Fruit fly (Drosophila melanogaster): ENCODE results near the gene CG12986.

The CG12986 gene

DNA sequence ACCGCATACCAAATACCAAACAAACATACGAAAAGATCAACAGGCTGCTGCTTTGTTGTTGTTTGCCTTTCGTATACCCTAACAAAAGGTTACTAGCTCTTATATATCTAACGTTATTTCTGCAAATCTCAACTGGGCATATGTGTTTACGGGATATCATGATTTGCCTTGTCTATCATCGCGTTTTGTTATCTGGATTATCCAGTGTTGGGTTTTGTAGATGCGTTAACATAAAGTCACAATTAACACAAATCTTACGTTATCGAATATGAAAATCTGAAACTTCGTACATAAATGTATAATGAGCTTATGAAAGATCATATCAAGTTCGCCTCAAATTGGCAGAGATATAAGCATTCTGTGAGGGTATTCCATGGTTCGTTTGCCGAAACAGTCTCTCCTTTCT is 10.7 kb upstream of the CG12986 start (continued):
- peak; percentile 6 for TF ChIP-seq trem (tag; optimal IDR thresholded peaks at IDR 0.05)
- TF ChIP-seq lbe (GFP tag; optimal IDR thresholded peaks at IDR 0.05) = no peak
- TF ChIP-seq bsh (GFP tag; optimal IDR thresholded peaks at IDR 0.05) = no peak
- TF ChIP-seq HHEX (GFP tag; optimal IDR thresholded peaks at IDR 0.05) = no peak
- peak; percentile 0 for TF ChIP-seq shn (GFP tag; optimal IDR thresholded peaks at IDR 0.05)
- no peak for TF ChIP-seq insv (GFP tag; optimal IDR thresholded peaks at IDR 0.05)
- TF ChIP-seq Spps (tag; optimal IDR thresholded peaks at IDR 0.05) = no peak
- TF ChIP-seq CG11695 (GFP tag; IDR thresholded peaks at IDR 0.05) = no peak
- peak; percentile 45 for TF ChIP-seq CG2712 (tag; optimal IDR thresholded peaks at IDR 0.05)
- no peak for TF ChIP-seq CG10565 (GFP tag; optimal IDR thresholded peaks at IDR 0.05)
- peak; percentile 35 for TF ChIP-seq nmo (GFP tag; optimal IDR thresholded peaks at IDR 0.05)
- no peak for TF ChIP-seq CG11093 (GFP tag; IDR thresholded peaks at IDR 0.05)
- TF ChIP-seq CG16813 (GFP tag; IDR thresholded peaks at IDR 0.05; ENCODE audit: partially characterized antibody) = no peak
- TF ChIP-seq Rfx (GFP tag; IDR thresholded peaks at IDR 0.05) = no peak
- TF ChIP-seq pum (GFP tag; optimal IDR thresholded peaks at IDR 0.05) = peak; percentile 34
- TF ChIP-seq CG4854 (GFP tag; optimal IDR thresholded peaks at IDR 0.05) = no peak
- TF ChIP-seq chinmo (GFP tag; IDR thresholded peaks at IDR 0.05; ENCODE audit: partially characterized antibody) = no peak
- no peak for TF ChIP-seq pita (GFP tag; optimal IDR thresholded peaks at IDR 0.05)
- no peak for TF ChIP-seq usp (GFP tag; optimal IDR thresholded peaks at IDR 0.05)
- TF ChIP-seq CG15696 (tag; optimal IDR thresholded peaks at IDR 0.05) = peak; percentile 64
- peak; percentile 43 for TF ChIP-seq CG13775 (GFP tag; optimal IDR thresholded peaks at IDR 0.05)
- TF ChIP-seq exex (tag; optimal IDR thresholded peaks at IDR 0.05) = no peak
- no peak for TF ChIP-seq kay (GFP tag; optimal IDR thresholded peaks at IDR 0.05)
- peak; percentile 61 for TF ChIP-seq CG18262 (tag; optimal IDR thresholded peaks at IDR 0.05)
- TF ChIP-seq CG2678 (tag; optimal IDR thresholded peaks at IDR 0.05) = peak; percentile 28
- TF ChIP-seq CG1602 (GFP tag; optimal IDR thresholded peaks at IDR 0.05) = no peak
- no peak for TF ChIP-seq croc (GFP tag; conservative IDR thresholded peaks at IDR 0.05)
- TF ChIP-seq CG4707 (GFP tag; optimal IDR thresholded peaks at IDR 0.05) = no peak
- TF ChIP-seq C15 (GFP tag; IDR thresholded peaks at IDR 0.05) = no peak
- no peak for TF ChIP-seq HLH54F (GFP tag; optimal IDR thresholded peaks at IDR 0.05)
- no peak for TF ChIP-seq ssp (GFP tag; IDR thresholded peaks at IDR 0.05)
- TF ChIP-seq Dp (GFP tag; optimal IDR thresholded peaks at IDR 0.05) = no peak
- no peak for TF ChIP-seq vvl (GFP tag; IDR thresholded peaks at IDR 0.05)
- TF ChIP-seq CHES-1-like (GFP tag; optimal IDR thresholded peaks at IDR 0.05) = peak; percentile 19
- TF ChIP-seq CG17359 (tag; optimal IDR thresholded peaks at IDR 0.05) = peak; percentile 17
- no peak for TF ChIP-seq inv (GFP tag; IDR thresholded peaks at IDR 0.05; ENCODE audit: partially characterized antibody)
- peak; percentile 3; the same call in 1 of the 2 replicates for TF ChIP-seq onecut (GFP tag; IDR thresholded peaks at IDR 0.05)
- no peak for TF ChIP-seq CG9797 (GFP tag; optimal IDR thresholded peaks at IDR 0.05)
- no peak for TF ChIP-seq Ravus (GFP tag; IDR thresholded peaks at IDR 0.05)
- TF ChIP-seq CG18011 (GFP tag; optimal IDR thresholded peaks at IDR 0.05) = no peak
- TF ChIP-seq Dref (GFP tag; IDR thresholded peaks at IDR 0.05) = no peak
- peak; percentile 8; the same call in 1 of the 2 replicates for TF ChIP-seq Xrp1 (GFP tag; IDR thresholded peaks at IDR 0.05)
- TF ChIP-seq CG13296 (GFP tag; optimal IDR thresholded peaks at IDR 0.05) = no peak
- TF ChIP-seq CG12942 (GFP tag; optimal IDR thresholded peaks at IDR 0.05) = no peak
- peak; percentile 28 for TF ChIP-seq tio (GFP tag; optimal IDR thresholded peaks at IDR 0.05)
- no peak for TF ChIP-seq ranshi (GFP tag; IDR thresholded peaks at IDR 0.05)
- TF ChIP-seq CG7556 (GFP tag; optimal IDR thresholded peaks at IDR 0.05) = peak; percentile 31
- no peak for TF ChIP-seq CG4424 (GFP tag; optimal IDR thresholded peaks at IDR 0.05)
- no peak for TF ChIP-seq CG6254 (GFP tag; optimal IDR thresholded peaks at IDR 0.05)
- no peak for TF ChIP-seq sisA (GFP tag; IDR thresholded peaks at IDR 0.05)
- peak; percentile 2 for TF ChIP-seq jing (GFP tag; optimal IDR thresholded peaks at IDR 0.05)
